Fruit fly (Drosophila melanogaster): ENCODE results near the gene CG32276.

DNA sequence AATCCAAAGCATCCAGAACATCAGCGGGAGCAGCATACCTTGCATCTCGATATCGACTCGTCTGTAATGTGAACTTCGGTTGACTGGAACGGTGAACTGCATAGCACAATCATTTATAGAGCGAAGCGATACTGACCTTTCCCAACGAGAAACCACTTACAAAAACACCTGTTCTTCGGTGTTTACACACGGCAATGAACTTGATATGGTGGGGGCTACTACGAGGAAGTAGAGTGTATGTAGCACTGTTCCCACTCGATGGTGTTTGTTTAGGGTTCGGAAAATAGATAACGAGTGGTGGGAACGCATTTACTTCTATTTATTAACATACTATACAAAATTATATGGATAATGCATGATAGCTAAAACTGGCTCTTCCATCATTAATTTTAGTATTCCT, 10.0 kb upstream of the CG32276 start, which contains the start of the genes CG32269 and CG32270:
- TF ChIP-seq CTCF (optimal IDR thresholded peaks at IDR 0.05) (no peak), CG8478 (optimal IDR thresholded peaks at IDR 0.05) (no peak)
